Fruit fly (Drosophila melanogaster) S2 (cell line): ENCODE results near the gene CG1986.

Experiments used
- CG8478 ChIP-seq: fragments of >200 bp; optimal IDR thresholded peaks from 2 replicates; lab custom pipeline; 2018
- CTCF ChIP-seq, 2 experiments: fragments of >200 bp; optimal IDR thresholded peaks; 2 replicates each; lab custom pipeline; 2018

- TF ChIP-seq CG8478 (lab: Kevin White, UChicago) (no peak), CTCF (optimal IDR thresholded peaks at IDR 0.05; lab: Kevin White, UChicago) (no peak)
Observed at dm6 chrX:9932296-9932892, 21.5 kb upstream of the CG1986 start.
